Fruit fly (Drosophila melanogaster): ENCODE measurements around the gene mrva.

DNA sequence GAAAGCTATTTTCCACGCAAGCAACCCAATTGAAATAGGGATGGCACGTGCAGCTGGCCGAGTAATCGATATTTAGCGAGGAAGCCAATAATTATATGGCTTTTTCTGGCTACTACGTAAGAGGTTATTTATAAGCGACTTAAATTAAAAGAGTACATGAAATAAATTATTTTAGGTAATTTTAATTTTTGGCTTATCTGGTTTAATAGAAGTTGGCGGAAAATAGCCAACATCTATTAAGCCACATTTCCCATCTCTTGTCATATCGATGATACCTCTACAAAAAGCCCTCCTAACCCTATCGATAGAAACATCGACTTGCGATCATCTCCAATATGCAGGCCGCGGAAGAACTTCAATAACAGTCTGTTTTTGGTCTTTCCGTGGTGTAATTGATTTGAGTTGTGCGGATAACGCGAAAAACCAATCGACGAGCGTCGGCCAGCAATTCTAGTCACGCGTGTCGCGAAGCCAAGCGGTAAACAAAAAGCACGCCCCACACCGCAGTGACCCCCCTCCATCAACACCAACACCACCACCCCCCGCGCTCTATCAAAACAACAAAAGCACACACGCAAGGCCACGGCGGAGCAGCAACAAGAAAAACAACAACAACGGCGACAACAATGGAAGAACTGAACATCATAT is 19.5 kb upstream of the mrva start, which contains the start of the genes Srp19 and qm:
- TF ChIP-seq pan (optimal IDR thresholded peaks at IDR 0.05): no peak
- no peak for TF ChIP-seq psq (optimal IDR thresholded peaks at IDR 0.05)
- no peak for TF ChIP-seq usp (GFP tag; optimal IDR thresholded peaks at IDR 0.05)
- no peak for TF ChIP-seq EcR (GFP tag; optimal IDR thresholded peaks at IDR 0.05)
- no peak for TF ChIP-seq CG8478 (optimal IDR thresholded peaks at IDR 0.05)
